Worm (Caenorhabditis elegans) whole organism, mixed stage, embryonic: ENCODE results near the gene K09D9.3.

Experiments
- M03D4.4 ChIP-seq: sonication (generic microtip); optimal IDR thresholded peaks from 2 replicates; lab custom pipeline; 2017; ENCODE audit warnings: mild to moderate bottlenecking, missing genetic modification characterization, missing compliant biosample characterization
- bed-3 ChIP-seq: fragments of 200-800 bp; sonication (Bioruptor generic); optimal IDR thresholded peaks from 3 replicates; lab custom pipeline; 2018; ENCODE audit warnings: mild to moderate bottlenecking, missing genetic modification characterization, moderate library complexity, missing compliant biosample characterization
- blmp-1 ChIP-seq: fragments of 150-350 bp; optimal IDR thresholded peaks from 2 replicates; lab custom pipeline; 2014; ENCODE audit warnings: missing biosample characterization, missing genetic modification characterization
- ceh-39 ChIP-seq: fragments of 150-350 bp; optimal IDR thresholded peaks from 2 replicates; lab custom pipeline; 2014; ENCODE audit warnings: missing biosample characterization, missing genetic modification characterization
- ceh-83 ChIP-seq: fragments of 200-800 bp; sonication (Bioruptor generic); optimal IDR thresholded peaks from 2 replicates; lab custom pipeline; 2018; ENCODE audit warnings: mild to moderate bottlenecking, missing genetic modification characterization, missing compliant biosample characterization
- ces-1 ChIP-seq: fragments of 150-350 bp; optimal IDR thresholded peaks from 2 replicates; lab custom pipeline; 2014; ENCODE audit warnings: missing biosample characterization, missing genetic modification reagents, missing genetic modification characterization
- cnd-1 ChIP-seq: fragments of 200-800 bp; sonication (Bioruptor generic); optimal IDR thresholded peaks from 2 replicates; lab custom pipeline; 2018; ENCODE audit warnings: mild to moderate bottlenecking, missing genetic modification characterization, missing compliant biosample characterization
- drap-1 ChIP-seq: fragments of 200-800 bp; sonication (Bioruptor generic); optimal IDR thresholded peaks from 3 replicates; lab custom pipeline; 2018; ENCODE audit warnings: mild to moderate bottlenecking, missing genetic modification characterization, missing compliant biosample characterization
- elt-1 ChIP-seq: sonication (generic microtip); optimal IDR thresholded peaks from 2 replicates; lab custom pipeline; 2017; ENCODE audit warnings: missing genetic modification characterization, mild to moderate bottlenecking, missing compliant biosample characterization, antibody characterized with exemption, moderate library complexity, borderline replicate concordance; ENCODE audit not compliant: insufficient read depth
- elt-3 ChIP-seq: fragments of 150-350 bp; optimal IDR thresholded peaks from 2 replicates; lab custom pipeline; 2014; ENCODE audit warnings: missing biosample characterization, missing genetic modification characterization
- flh-1 ChIP-seq: fragments of 200-800 bp; sonication (Bioruptor generic); optimal IDR thresholded peaks from 2 replicates; lab custom pipeline; 2018; ENCODE audit warnings: mild to moderate bottlenecking, missing genetic modification characterization, moderate library complexity, missing compliant biosample characterization
- ham-2 ChIP-seq: fragments of 200-800 bp; sonication (Bioruptor generic); optimal IDR thresholded peaks from 2 replicates; lab custom pipeline; 2018; ENCODE audit warnings: mild to moderate bottlenecking, missing genetic modification characterization, missing compliant biosample characterization
- hlh-1 ChIP-seq: fragments of 150-350 bp; optimal IDR thresholded peaks from 2 replicates; lab custom pipeline; 2014; ENCODE audit warnings: missing biosample characterization, missing genetic modification reagents, missing genetic modification characterization
- lin-32 ChIP-seq: fragments of 200-800 bp; sonication (Bioruptor generic); optimal IDR thresholded peaks from 2 replicates; lab custom pipeline; 2018; ENCODE audit warnings: mild to moderate bottlenecking, missing genetic modification characterization, missing compliant biosample characterization
- lsy-2 ChIP-seq: fragments of 150-350 bp; optimal IDR thresholded peaks from 2 replicates; lab custom pipeline; 2014; ENCODE audit warnings: missing biosample characterization, missing genetic modification characterization
- mab-5 ChIP-seq: fragments of 150-350 bp; optimal IDR thresholded peaks from 2 replicates; lab custom pipeline; 2014; ENCODE audit warnings: missing biosample characterization, missing genetic modification characterization
- mep-1 ChIP-seq: fragments of 150-350 bp; optimal IDR thresholded peaks from 2 replicates; lab custom pipeline; 2017; ENCODE audit warnings: missing biosample characterization, missing genetic modification reagents, missing genetic modification characterization, inconsistent platforms
- nhr-12 ChIP-seq: fragments of 150-350 bp; optimal IDR thresholded peaks from 2 replicates; lab custom pipeline; 2014; ENCODE audit warnings: missing biosample characterization, missing genetic modification characterization
- nhr-2 ChIP-seq: fragments of 150-350 bp; optimal IDR thresholded peaks from 2 replicates; lab custom pipeline; 2014; ENCODE audit warnings: missing biosample characterization, missing genetic modification characterization
- nhr-237 ChIP-seq: fragments of 150-350 bp; optimal IDR thresholded peaks from 2 replicates; lab custom pipeline; 2014; ENCODE audit warnings: missing biosample characterization, missing genetic modification characterization
- nhr-28 ChIP-seq: fragments of 150-350 bp; optimal IDR thresholded peaks from 2 replicates; lab custom pipeline; 2014; ENCODE audit warnings: missing biosample characterization, missing genetic modification characterization
- nhr-76 ChIP-seq: sonication (generic microtip); optimal IDR thresholded peaks from 2 replicates; lab custom pipeline; 2017; ENCODE audit warnings: missing biosample characterization, missing genetic modification characterization
- sem-2 ChIP-seq: fragments of 200-800 bp; sonication (Bioruptor generic); optimal IDR thresholded peaks from 2 replicates; lab custom pipeline; 2018; ENCODE audit warnings: mild to moderate bottlenecking, missing genetic modification characterization, missing compliant biosample characterization
- snpc-4 ChIP-seq: fragments of 150-350 bp; optimal IDR thresholded peaks from 2 replicates; lab custom pipeline; 2014; ENCODE audit warnings: missing biosample characterization, missing genetic modification characterization
- sptf-1 ChIP-seq: sonication (generic microtip); optimal IDR thresholded peaks from 2 replicates; lab custom pipeline; 2017; ENCODE audit warnings: mild to moderate bottlenecking, missing genetic modification characterization, moderate library complexity, missing compliant biosample characterization
- tbx-8 ChIP-seq: fragments of 200-800 bp; sonication (Bioruptor generic); optimal IDR thresholded peaks from 2 replicates; lab custom pipeline; 2018; ENCODE audit warnings: mild to moderate bottlenecking, missing genetic modification characterization, moderate library complexity, missing compliant biosample characterization
- unc-120 ChIP-seq: sonication (generic microtip); optimal IDR thresholded peaks from 2 replicates; lab custom pipeline; 2017; ENCODE audit warnings: missing genetic modification characterization, missing compliant biosample characterization; ENCODE audit not compliant: poor library complexity, severe bottlenecking
- unc-39 ChIP-seq: fragments of 150-350 bp; optimal IDR thresholded peaks from 2 replicates; lab custom pipeline; 2014; ENCODE audit warnings: missing biosample characterization, missing genetic modification characterization
- unc-62 ChIP-seq: fragments of 150-350 bp; optimal IDR thresholded peaks from 2 replicates; lab custom pipeline; 2014; ENCODE audit warnings: missing biosample characterization, missing genetic modification reagents, missing genetic modification characterization
- zip-8 ChIP-seq: fragments of 150-350 bp; optimal IDR thresholded peaks from 2 replicates; lab custom pipeline; 2014; ENCODE audit warnings: missing biosample characterization, missing genetic modification characterization
- ztf-11 ChIP-seq: fragments of 150-350 bp; optimal IDR thresholded peaks from 2 replicates; lab custom pipeline; 2014; ENCODE audit warnings: missing biosample characterization, missing genetic modification characterization

The K09D9.3 gene

ce11 chrV:4005219-4005618, 14.1 kb upstream of the K09D9.3 start, which contains the start of gene srh-8:
Gene srh-8 (plus strand): TSS chrV:4005519.
- TF ChIP-seq ham-2 (no peak), ceh-39 (tag; lab: Kevin White, UChicago) (no peak), ceh-83 (GFP tag; lab: Kevin White, UChicago) (no peak), mep-1 (no peak), zip-8 (no peak)

ce11 chrV:4007927-4008326, 11.4 kb upstream of the K09D9.3 start, which contains the start of gene srh-7:
Gene srh-7 (plus strand): TSS chrV:4008227.
- TF ChIP-seq cnd-1 (no peak), lin-32 (no peak), tbx-8 (GFP tag; lab: Kevin White, UChicago) (no peak), ztf-11 (tag; lab: Kevin White, UChicago) (no peak), bed-3 (GFP tag; lab: Kevin White, UChicago) (no peak), lsy-2 (tag; lab: Kevin White, UChicago) (no peak), M03D4.4 (tag; lab: Kevin White, UChicago) (no peak), elt-3 (tag; lab: Kevin White, UChicago) (no peak), nhr-28 (no peak), nhr-237 (tag; lab: Kevin White, UChicago) (no peak), nhr-76 (no peak), nhr-2 (no peak), drap-1 (GFP tag; lab: Kevin White, UChicago) (no peak)

- TF ChIP-seq ham-2: no peak
- TF ChIP-seq ztf-11 (tag; lab: Kevin White, UChicago): no peak
- TF ChIP-seq unc-62 (GFP tag; lab: Kevin White, UChicago): no peak
- TF ChIP-seq lin-32: no peak
- no peak for TF ChIP-seq unc-39 (tag; lab: Kevin White, UChicago)
- no peak for TF ChIP-seq bed-3 (GFP tag; lab: Kevin White, UChicago)
- TF ChIP-seq snpc-4: no peak
- no peak for TF ChIP-seq cnd-1
These were observed 9.1 kb upstream of the K09D9.3 start, which contains the start of gene srh-4 for ce11 chrV:4010170-4010569. Gene srh-4 (plus strand): TSS chrV:4010470.

ce11 chrV:4016780-4017179, 2.5 kb upstream of the K09D9.3 start, which contains the start of gene srw-89:
Gene srw-89 (plus strand): TSS chrV:4017080.
- no peak for TF ChIP-seq sptf-1
- TF ChIP-seq lsy-2 (tag; lab: Kevin White, UChicago): no peak
- no peak for TF ChIP-seq blmp-1 (tag; lab: Kevin White, UChicago)
- TF ChIP-seq ceh-39 (tag; lab: Kevin White, UChicago): no peak
- no peak for TF ChIP-seq mep-1
- no peak for TF ChIP-seq mab-5 (tag; lab: Kevin White, UChicago)
- no peak for TF ChIP-seq cnd-1
- TF ChIP-seq hlh-1 (tag; lab: Kevin White, UChicago): no peak
- TF ChIP-seq, all 35 proteins: peak for 0

- TF ChIP-seq snpc-4: no peak
- TF ChIP-seq sem-2 (GFP tag; lab: Kevin White, UChicago): no peak
- TF ChIP-seq sptf-1: no peak
- TF ChIP-seq ztf-11 (tag; lab: Kevin White, UChicago): no peak
- no peak for TF ChIP-seq ham-2
- TF ChIP-seq elt-1 (tag; lab: Kevin White, UChicago): no peak
- no peak for TF ChIP-seq nhr-28
- TF ChIP-seq unc-120: no peak
- TF ChIP-seq mab-5 (tag; lab: Kevin White, UChicago): no peak
These were observed 697 bp upstream of the K09D9.3 start for ce11 chrV:4018591-4018990.

- TF ChIP-seq flh-1 (GFP tag; lab: Kevin White, UChicago) (no peak), lsy-2 (tag; lab: Kevin White, UChicago) (no peak), elt-1 (tag; lab: Kevin White, UChicago) (no peak), unc-39 (tag; lab: Kevin White, UChicago) (no peak), ces-1 (GFP tag; lab: Kevin White, UChicago) (no peak), nhr-237 (tag; lab: Kevin White, UChicago) (no peak), lin-32 (no peak), zip-8 (no peak), hlh-1 (tag; lab: Kevin White, UChicago) (no peak), M03D4.4 (tag; lab: Kevin White, UChicago) (no peak), nhr-12 (tag; lab: Kevin White, UChicago) (no peak), elt-3 (tag; lab: Kevin White, UChicago) (no peak), drap-1 (GFP tag; lab: Kevin White, UChicago) (no peak), cnd-1 (no peak), unc-120 (no peak)
- TF ChIP-seq, all 35 proteins: peak for 0
These were observed 2.5 kb downstream of the K09D9.3 start, which contains the start of gene K09D9.14 for ce11 chrV:4021776-4022175. Gene K09D9.14 (minus strand): TSS chrV:4021876.
